Worm (Caenorhabditis elegans) whole organism, midembryonic: ENCODE results near the gene tub-1.

Experiments used
- cog-1 ChIP-seq: sonication (generic microtip); optimal IDR thresholded peaks from 2 replicates; lab custom pipeline; 2016; ENCODE audit warnings: missing genetic modification characterization, missing compliant biosample characterization
- klf-2 ChIP-seq: fragments of 200-800 bp; sonication (Bioruptor generic); conservative IDR thresholded peaks from 2 replicates; pipeline ENCODE4 v1.3.6; 2022; ENCODE audit warnings: missing genetic modification reagents, missing genetic modification characterization, missing compliant biosample characterization
- tab-1 ChIP-seq: fragments of 200-800 bp; sonication (Bioruptor generic); IDR thresholded peaks from 2 replicates; pipeline ENCODE4 v1.3.6; 2022; ENCODE audit warnings: missing genetic modification characterization, missing compliant biosample characterization
- ztf-23 ChIP-seq: fragments of 200-800 bp; sonication (Bioruptor generic); IDR thresholded peaks from 2 replicates; pipeline ENCODE4 v1.3.6; 2022; ENCODE audit warnings: missing genetic modification reagents, missing genetic modification characterization, missing compliant biosample characterization
- ztf-29 ChIP-seq: fragments of 200-800 bp; sonication (Bioruptor generic); IDR thresholded peaks from 2 replicates; pipeline ENCODE4 v1.3.6; 2022; ENCODE audit warnings: missing genetic modification reagents, missing genetic modification characterization, missing compliant biosample characterization

DNA sequence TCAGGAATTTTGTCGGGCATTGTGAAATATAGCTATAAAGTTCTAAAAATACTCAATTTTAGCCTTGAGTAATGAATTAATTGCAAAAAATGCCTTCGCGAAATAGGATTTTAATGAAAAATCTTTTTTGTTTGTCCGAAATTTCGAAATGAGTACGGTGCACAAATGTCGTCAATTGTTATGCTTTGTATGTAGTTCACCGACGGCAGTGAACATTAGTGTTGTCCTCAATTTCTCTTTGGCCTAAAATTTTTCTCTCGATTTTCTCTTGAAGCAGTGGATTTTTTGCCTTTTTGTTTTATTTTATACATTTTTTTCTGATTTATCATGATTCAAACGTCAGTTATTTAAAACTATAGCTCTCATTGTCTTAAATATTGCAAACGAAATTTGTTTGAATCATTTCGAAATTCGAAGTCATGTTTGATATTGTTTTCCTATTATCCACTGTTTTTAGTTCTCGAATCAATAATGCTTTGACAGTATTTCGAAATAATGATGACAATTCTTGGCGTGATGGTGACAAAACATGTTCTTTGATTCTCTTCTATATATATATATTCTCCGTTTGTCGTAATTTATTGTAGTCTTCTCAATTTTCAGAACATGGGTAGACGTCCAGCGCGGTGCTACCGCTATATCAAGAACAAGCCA lies 13.3 kb downstream of the tub-1 start, which contains the start of the genes ints-11 and rpl-10:
- TF ChIP-seq ztf-23 = no peak
- TF ChIP-seq klf-2 (GFP tag; lab: Robert Waterston, UW) = no peak
- no peak for TF ChIP-seq tab-1 (GFP tag; lab: Robert Waterston, UW)
- no peak for TF ChIP-seq cog-1 (tag; lab: Kevin White, UChicago)
- no peak for TF ChIP-seq ztf-29
